Worm (Caenorhabditis elegans) whole organism, young adult: ENCODE data around the gene T24H10.5.

Experiments used
- B0261.1 ChIP-seq: sonication (generic microtip); optimal IDR thresholded peaks from 2 replicates; lab custom pipeline; 2016; ENCODE audit warnings: mild to moderate bottlenecking, missing genetic modification characterization, moderate library complexity, missing compliant biosample characterization
- B0336.3 ChIP-seq: fragments of 200-800 bp; sonication (Bioruptor generic); IDR thresholded peaks from 2 replicates; pipeline ENCODE4 v1.3.6; 2022; ENCODE audit warnings: missing genetic modification characterization, missing compliant biosample characterization
- C06A6.2 ChIP-seq: fragments of 200-800 bp; sonication (Bioruptor generic); conservative IDR thresholded peaks from 2 replicates; pipeline ENCODE4 v1.3.6; 2022; ENCODE audit warnings: missing genetic modification characterization, missing compliant biosample characterization
- C17E4.6 ChIP-seq: fragments of 200-800 bp; sonication (Bioruptor generic); IDR thresholded peaks from 2 replicates; pipeline ENCODE4 v1.3.6; 2022; ENCODE audit warnings: missing genetic modification reagents, missing genetic modification characterization, missing compliant biosample characterization
- F23B12.7 ChIP-seq: sonication (generic microtip); optimal IDR thresholded peaks from 2 replicates; lab custom pipeline; 2017; ENCODE audit warnings: missing genetic modification characterization, mild to moderate bottlenecking, missing compliant biosample characterization, antibody characterized with exemption, moderate library complexity; ENCODE audit not compliant: insufficient read depth
- F33H1.4 ChIP-seq: fragments of 200-800 bp; sonication (Bioruptor generic); IDR thresholded peaks from 2 replicates; pipeline ENCODE4 v1.3.6; 2022; ENCODE audit warnings: missing genetic modification reagents, missing genetic modification characterization, missing compliant biosample characterization
- F37B4.10 ChIP-seq: fragments of 200-800 bp; sonication (Bioruptor generic); IDR thresholded peaks from 2 replicates; pipeline ENCODE4 v1.3.6; 2022; ENCODE audit warnings: missing genetic modification characterization, missing compliant biosample characterization
- F57A8.1 ChIP-seq: fragments of 200-800 bp; sonication (Bioruptor generic); optimal IDR thresholded peaks from 2 replicates; lab custom pipeline; 2018; ENCODE audit warnings: mild to moderate bottlenecking, missing genetic modification characterization, moderate library complexity, missing compliant biosample characterization
- T07F8.4 ChIP-seq: sonication (generic microtip); optimal IDR thresholded peaks from 2 replicates; lab custom pipeline; 2016; ENCODE audit warnings: mild to moderate bottlenecking, missing genetic modification characterization, moderate library complexity, missing compliant biosample characterization
- Y53G8AR.9 ChIP-seq: fragments of 200-800 bp; sonication (Bioruptor generic); conservative IDR thresholded peaks from 2 replicates; pipeline ENCODE4 v1.3.6; 2022; ENCODE audit warnings: missing genetic modification reagents, missing genetic modification characterization, missing compliant biosample characterization
- Y79H2A.3 ChIP-seq: fragments of 200-800 bp; sonication (Bioruptor generic); conservative IDR thresholded peaks from 2 replicates; pipeline ENCODE4 v1.3.6; 2022; ENCODE audit warnings: missing genetic modification reagents, missing genetic modification characterization, missing compliant biosample characterization
- ZK185.1 ChIP-seq: sonication (generic microtip); optimal IDR thresholded peaks from 2 replicates; lab custom pipeline; 2016; ENCODE audit warnings: mild to moderate bottlenecking, missing genetic modification characterization, missing compliant biosample characterization; ENCODE audit not compliant: poor library complexity, severe bottlenecking
- attf-3 ChIP-seq: fragments of 200-800 bp; sonication (Bioruptor generic); conservative IDR thresholded peaks from 2 replicates; pipeline ENCODE4 v1.3.6; 2022; ENCODE audit warnings: missing genetic modification reagents, missing genetic modification characterization, missing compliant biosample characterization
- attf-6 ChIP-seq: fragments of 200-800 bp; sonication (Bioruptor generic); IDR thresholded peaks from 2 replicates; pipeline ENCODE4 v1.3.6; 2022; ENCODE audit warnings: missing genetic modification reagents, missing genetic modification characterization, missing compliant biosample characterization
- ccch-3 ChIP-seq: fragments of 200-800 bp; sonication (Bioruptor generic); optimal IDR thresholded peaks from 2 replicates; lab custom pipeline; 2018; ENCODE audit warnings: mild to moderate bottlenecking, missing genetic modification characterization, missing compliant biosample characterization
- ceh-58 ChIP-seq: fragments of 200-800 bp; sonication (Bioruptor generic); IDR thresholded peaks from 2 replicates; pipeline ENCODE4 v1.3.6; 2022; ENCODE audit warnings: missing genetic modification characterization, missing compliant biosample characterization
- ceh-91 ChIP-seq: fragments of 200-800 bp; sonication (Bioruptor generic); IDR thresholded peaks from 2 replicates; pipeline ENCODE4 v1.3.6; 2022; ENCODE audit warnings: missing genetic modification reagents, missing genetic modification characterization, missing compliant biosample characterization
- chd-7 ChIP-seq: sonication (generic microtip); optimal IDR thresholded peaks from 2 replicates; lab custom pipeline; 2016; ENCODE audit warnings: mild to moderate bottlenecking, missing genetic modification characterization, moderate library complexity, missing compliant biosample characterization
- dox-1 ChIP-seq: fragments of 200-800 bp; sonication (Bioruptor generic); IDR thresholded peaks from 2 replicates; pipeline ENCODE4 v1.3.6; 2022; ENCODE audit warnings: missing genetic modification reagents, missing genetic modification characterization, missing compliant biosample characterization
- efl-1 ChIP-seq: fragments of 150-350 bp; optimal IDR thresholded peaks from 2 replicates; lab custom pipeline; 2014; ENCODE audit warnings: missing biosample characterization, missing genetic modification reagents, missing genetic modification characterization
- egrh-3 ChIP-seq: fragments of 200-800 bp; sonication (Bioruptor generic); IDR thresholded peaks from 2 replicates; pipeline ENCODE4 v1.3.6; 2022; ENCODE audit warnings: missing genetic modification reagents, missing genetic modification characterization, missing compliant biosample characterization
- fkh-3 ChIP-seq: sonication (generic microtip); optimal IDR thresholded peaks from 2 replicates; lab custom pipeline; 2016; ENCODE audit warnings: mild to moderate bottlenecking, missing genetic modification characterization, missing compliant biosample characterization
- hlh-26 ChIP-seq: fragments of 200-800 bp; sonication (Bioruptor generic); conservative IDR thresholded peaks from 2 replicates; pipeline ENCODE4 v1.3.6; 2022; ENCODE audit warnings: missing genetic modification reagents, missing genetic modification characterization, missing compliant biosample characterization
- hsf-1 ChIP-seq: fragments of 200-800 bp; sonication (Bioruptor generic); IDR thresholded peaks from 2 replicates; pipeline ENCODE4 v1.3.6; 2022; ENCODE audit warnings: missing genetic modification reagents, missing genetic modification characterization, missing compliant biosample characterization
- lin-35 ChIP-seq, 3 experiments: fragments of 150-350 bp in 2 of 3; sonication (generic microtip) in 1 of 3; optimal IDR thresholded peaks; 2 replicates each; lab custom pipeline; 2014 to 2018; ENCODE audit warnings: missing biosample characterization in 3 of 3, missing genetic modification characterization in 3 of 3, missing genetic modification reagents in 3 of 3
- madf-10 ChIP-seq: sonication (generic microtip); optimal IDR thresholded peaks from 2 replicates; lab custom pipeline; 2016; ENCODE audit warnings: mild to moderate bottlenecking, missing genetic modification characterization, missing compliant biosample characterization
- madf-3 ChIP-seq: fragments of 200-800 bp; sonication (Bioruptor generic); IDR thresholded peaks from 2 replicates; pipeline ENCODE4 v1.3.6; 2022; ENCODE audit warnings: missing genetic modification reagents, missing genetic modification characterization, missing compliant biosample characterization
- mcd-1 ChIP-seq: fragments of 200-800 bp; sonication (Bioruptor generic); IDR thresholded peaks from 2 replicates; pipeline ENCODE4 v1.3.6; 2022; ENCODE audit warnings: missing genetic modification reagents, missing genetic modification characterization, missing compliant biosample characterization
- mel-28 ChIP-seq: sonication (generic microtip); optimal IDR thresholded peaks from 2 replicates; lab custom pipeline; 2016; ENCODE audit warnings: borderline replicate concordance, mild to moderate bottlenecking, missing genetic modification characterization, missing compliant biosample characterization
- nfya-1 ChIP-seq: sonication (generic microtip); optimal IDR thresholded peaks from 2 replicates; lab custom pipeline; 2017; ENCODE audit warnings: antibody characterized with exemption, missing compliant biosample characterization, missing genetic modification characterization, borderline replicate concordance; ENCODE audit not compliant: insufficient read depth
- nfyb-1 ChIP-seq: fragments of 200-800 bp; sonication (Bioruptor generic); IDR thresholded peaks from 2 replicates; pipeline ENCODE4 v1.3.6; 2022; ENCODE audit warnings: missing genetic modification reagents, missing genetic modification characterization, missing compliant biosample characterization
- nhr-120 ChIP-seq: fragments of 200-800 bp; sonication (Bioruptor generic); IDR thresholded peaks from 2 replicates; pipeline ENCODE4 v1.3.6; 2022; ENCODE audit warnings: missing genetic modification characterization, missing compliant biosample characterization
- nhr-179 ChIP-seq: sonication (generic microtip); optimal IDR thresholded peaks from 2 replicates; lab custom pipeline; 2016; ENCODE audit warnings: mild to moderate bottlenecking, missing genetic modification characterization, missing compliant biosample characterization
- repo-1 ChIP-seq: sonication (generic microtip); optimal IDR thresholded peaks from 2 replicates; lab custom pipeline; 2017; ENCODE audit warnings: mild to moderate bottlenecking, missing genetic modification characterization, missing compliant biosample characterization
- snpc-3.4 ChIP-seq: sonication (generic microtip); optimal IDR thresholded peaks from 2 replicates; lab custom pipeline; 2017; ENCODE audit warnings: missing genetic modification characterization, mild to moderate bottlenecking, missing compliant biosample characterization, antibody characterized with exemption, moderate library complexity, missing genotype, missing genetic modification reagents
- somi-1 ChIP-seq: fragments of 200-800 bp; sonication (Bioruptor generic); optimal IDR thresholded peaks from 2 replicates; lab custom pipeline; 2018; ENCODE audit warnings: mild to moderate bottlenecking, missing genetic modification characterization, missing compliant biosample characterization
- sptf-2 ChIP-seq: fragments of 200-800 bp; sonication (Bioruptor generic); optimal IDR thresholded peaks from 2 replicates; lab custom pipeline; 2018; ENCODE audit warnings: mild to moderate bottlenecking, missing genetic modification characterization, missing compliant biosample characterization
- tbp1 ChIP-seq: fragments of 200-800 bp; sonication (Bioruptor generic); optimal IDR thresholded peaks from 2 replicates; lab custom pipeline; 2018; ENCODE audit warnings: mild to moderate bottlenecking, missing genetic modification characterization, missing compliant biosample characterization
- tlf-1 ChIP-seq: fragments of 200-800 bp; sonication (Bioruptor generic); optimal IDR thresholded peaks from 2 replicates; lab custom pipeline; 2018; ENCODE audit warnings: mild to moderate bottlenecking, missing genetic modification characterization, missing compliant biosample characterization
- zfh-2 ChIP-seq: fragments of 200-800 bp; sonication (Bioruptor generic); conservative IDR thresholded peaks from 2 replicates; pipeline ENCODE4 v1.3.6; 2022; ENCODE audit warnings: missing genetic modification reagents, missing genetic modification characterization, missing compliant biosample characterization
- ztf-26 ChIP-seq: sonication (generic microtip); optimal IDR thresholded peaks from 2 replicates; lab custom pipeline; 2017; ENCODE audit warnings: missing genetic modification characterization, missing compliant biosample characterization
- ztf-3 ChIP-seq: fragments of 200-800 bp; sonication (Bioruptor generic); optimal IDR thresholded peaks from 2 replicates; lab custom pipeline; 2018; ENCODE audit warnings: mild to moderate bottlenecking, missing genetic modification characterization, missing compliant biosample characterization

The T24H10.5 gene

ce11 chrII:9131363-9131762, 30.5 kb downstream of the T24H10.5 start, which contains the start of gene C16D2.1:
C16D2.1 (plus strand) TSS chrII:9131663.
- no peak for TF ChIP-seq ztf-3 (GFP tag; lab: Kevin White, UChicago)
- no peak for TF ChIP-seq ceh-58 (GFP tag; lab: Robert Waterston, UW)
- no peak for TF ChIP-seq hlh-26 (GFP tag; lab: Robert Waterston, UW)
- no peak for TF ChIP-seq Y79H2A.3
- no peak for TF ChIP-seq F33H1.4 (GFP tag; lab: Robert Waterston, UW)
- TF ChIP-seq F37B4.10 (GFP tag; lab: Robert Waterston, UW), result no peak
- no peak for TF ChIP-seq attf-6 (GFP tag; lab: Robert Waterston, UW)
- no peak for TF ChIP-seq ztf-26 (tag; lab: Kevin White, UChicago)
- no peak for TF ChIP-seq dox-1 (GFP tag; lab: Robert Waterston, UW)
- TF ChIP-seq mel-28 (tag; lab: Kevin White, UChicago), result no peak
- TF ChIP-seq snpc-3.4 (tag; lab: Kevin White, UChicago), result no peak
- TF ChIP-seq Y53G8AR.9 (GFP tag; lab: Robert Waterston, UW), result no peak
- no peak for TF ChIP-seq C17E4.6 (GFP tag; lab: Robert Waterston, UW)
- no peak for TF ChIP-seq B0261.1 (tag; lab: Kevin White, UChicago)

DNA sequence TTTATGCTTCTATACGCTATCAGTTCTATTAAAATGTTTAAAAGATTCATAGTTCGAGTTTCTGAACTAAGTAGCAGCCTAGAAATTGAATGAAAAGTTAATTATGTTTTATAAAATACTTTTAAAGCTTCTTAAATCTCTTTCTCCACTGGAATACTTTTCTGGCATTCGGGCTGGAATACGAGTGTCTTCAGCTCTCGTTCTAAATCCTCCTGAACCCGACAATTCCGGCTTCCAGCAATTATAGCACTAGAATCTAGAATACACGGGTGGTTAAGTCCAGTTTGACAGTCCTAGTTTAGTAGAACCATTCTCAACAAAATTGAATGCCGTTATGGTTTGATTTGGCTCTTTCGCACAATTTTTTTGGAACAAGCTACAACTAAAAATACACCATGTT, 31.4 kb downstream of the T24H10.5 start:
- TF ChIP-seq chd-7, result peak; percentile 38
- TF ChIP-seq tlf-1 (GFP tag; lab: Kevin White, UChicago), result no peak

DNA sequence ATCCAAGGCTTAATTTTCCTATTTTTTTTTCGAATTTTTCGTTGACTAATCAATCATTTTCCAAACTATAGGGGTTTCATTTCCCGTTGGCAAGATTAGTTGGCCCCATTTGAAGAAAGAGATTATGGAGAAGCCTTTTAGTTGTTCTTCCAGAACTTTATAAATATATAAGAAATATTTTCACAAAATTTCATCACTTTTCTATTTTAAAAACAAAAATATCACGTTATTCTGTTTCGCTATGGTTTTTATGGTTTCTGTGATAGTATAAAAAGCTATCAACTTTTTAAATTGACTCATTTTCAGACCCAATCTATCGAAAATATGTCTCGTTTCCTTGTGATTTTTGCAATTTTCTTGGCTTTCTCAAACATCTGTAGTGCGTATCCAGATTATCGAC, 35.0 kb downstream of the T24H10.5 start, which contains the start of gene nlp-78:
TSS of gene nlp-78 (plus strand) at position 301 of the 400 bp plus-strand sequence.
- no peak for TF ChIP-seq F23B12.7 (tag; lab: Kevin White, UChicago)
- TF ChIP-seq somi-1, result no peak
- TF ChIP-seq efl-1 (GFP tag; lab: Kevin White, UChicago), result no peak
- no peak for TF ChIP-seq ceh-91
- no peak for TF ChIP-seq hsf-1
- TF ChIP-seq lin-35 (GFP tag; optimal IDR thresholded peaks at IDR 0.05; lab: Kevin White, UChicago), result no peak
- no peak for TF ChIP-seq ccch-3 (GFP tag; lab: Kevin White, UChicago)
- no peak for TF ChIP-seq B0336.3 (GFP tag; lab: Robert Waterston, UW)
- no peak for TF ChIP-seq mcd-1
- TF ChIP-seq tbp1 (GFP tag; lab: Kevin White, UChicago), result no peak
- TF ChIP-seq attf-3 (GFP tag; lab: Robert Waterston, UW), result no peak
- TF ChIP-seq zfh-2 (GFP tag; lab: Robert Waterston, UW), result no peak
- no peak for TF ChIP-seq ZK185.1 (tag; lab: Kevin White, UChicago)
- TF ChIP-seq madf-3 (GFP tag; lab: Robert Waterston, UW), result no peak
- no peak for TF ChIP-seq nfyb-1
- no peak for TF ChIP-seq nhr-120
- TF ChIP-seq T07F8.4 (tag; lab: Kevin White, UChicago), result no peak

ce11 chrII:9137803-9138202, 36.9 kb downstream of the T24H10.5 start, which contains the start of gene C16D2.3:
C16D2.3 (plus strand) TSS chrII:9138103.
- TF ChIP-seq nhr-179 (tag; lab: Kevin White, UChicago), result no peak
- TF ChIP-seq sptf-2 (GFP tag; lab: Kevin White, UChicago), result no peak
- no peak for TF ChIP-seq C06A6.2 (GFP tag; lab: Robert Waterston, UW)
- TF ChIP-seq repo-1 (tag; lab: Kevin White, UChicago), result no peak
- TF ChIP-seq madf-10 (tag; lab: Kevin White, UChicago), result no peak
- TF ChIP-seq fkh-3, result no peak
- TF ChIP-seq nfya-1 (tag; lab: Kevin White, UChicago), result no peak
- no peak for TF ChIP-seq F57A8.1 (GFP tag; lab: Kevin White, UChicago)
- no peak for TF ChIP-seq hlh-26 (GFP tag; lab: Robert Waterston, UW)
- TF ChIP-seq egrh-3, result no peak
